Worm (Caenorhabditis elegans): ENCODE measurements around the gene Y25C1A.2.

DNA sequence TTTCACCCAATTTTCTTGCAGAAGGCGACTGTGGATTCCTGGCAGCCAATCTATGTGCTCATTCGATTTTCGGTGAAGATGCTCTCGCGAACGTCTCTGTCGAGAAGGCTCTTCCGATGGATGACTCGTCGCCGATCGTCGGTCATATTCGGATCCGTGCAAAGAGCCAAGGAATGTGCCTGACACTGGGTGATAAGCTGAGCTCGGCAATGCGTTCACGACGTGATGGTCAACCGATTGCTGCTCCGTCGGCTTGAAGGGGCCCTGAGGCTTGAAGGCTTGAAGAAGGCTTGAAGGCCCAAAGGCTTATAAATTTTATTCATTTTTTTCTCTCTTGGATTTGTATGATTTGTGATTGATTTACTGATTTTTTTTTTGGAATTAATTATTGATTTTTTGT, 25.3 kb upstream of the Y25C1A.2 start:
- TF ChIP-seq dao-5 (tag; optimal IDR thresholded peaks at IDR 0.05) (no peak), W03F9.2 (tag; optimal IDR thresholded peaks at IDR 0.05) (no peak), him-1 (tag; optimal IDR thresholded peaks at IDR 0.05) (no peak)
